Worm (Caenorhabditis elegans): ENCODE data around the gene Y14H12B.2.

The Y14H12B.2 gene

ce11 chrII:3958673-3959299 is 25.2 kb upstream of the Y14H12B.2 start (continued):
- TF ChIP-seq lin-38 (GFP tag; IDR thresholded peaks at IDR 0.05) (peak; percentile 39), arid-1 (GFP tag; conservative IDR thresholded peaks at IDR 0.05) (no peak), daf-19 (GFP tag; conservative IDR thresholded peaks at IDR 0.05) (no peak), egl-43 (GFP tag; IDR thresholded peaks at IDR 0.05) (peak; percentile 35; the same call in 1 of the 2 replicates), R02D3.7 (tag; optimal IDR thresholded peaks at IDR 0.05) (no peak), ama-1 (optimal IDR thresholded peaks at IDR 0.05) (no peak), fos-1 (tag; optimal IDR thresholded peaks at IDR 0.05) (no peak), F37D6.2 (tag; optimal IDR thresholded peaks at IDR 0.05) (peak; percentile 37), spr-1 (tag; optimal IDR thresholded peaks at IDR 0.05) (peak; percentile 25), dmd-9 (GFP tag; IDR thresholded peaks at IDR 0.05) (no peak), Y105C5A.15 (GFP tag; IDR thresholded peaks at IDR 0.05) (no peak), ztf-11 (tag; optimal IDR thresholded peaks at IDR 0.05) (no peak), lir-3 (tag; optimal IDR thresholded peaks at IDR 0.05) (no peak), nhr-102 (tag; optimal IDR thresholded peaks at IDR 0.05) (peak; percentile 28), daf-8 (GFP tag; IDR thresholded peaks at IDR 0.05) (no peak), F10B5.3 (tag; optimal IDR thresholded peaks at IDR 0.05) (no peak), cey-2 (tag; optimal IDR thresholded peaks at IDR 0.05; ENCODE audit: borderline replicate concordance, insufficient read depth) (no peak), gei-8 (GFP tag; optimal IDR thresholded peaks at IDR 0.05) (peak; percentile 12), dpl-1 (GFP tag; optimal IDR thresholded peaks at IDR 0.05) (peak; percentile 9), nhr-11 (tag; optimal IDR thresholded peaks at IDR 0.05) (peak; percentile 68), tra-1 (GFP tag; IDR thresholded peaks at IDR 0.05) (peak; percentile 85), zfp-2 (tag; optimal IDR thresholded peaks at IDR 0.05) (no peak), unc-39 (tag; optimal IDR thresholded peaks at IDR 0.05) (no peak), nhr-41 (GFP tag; IDR thresholded peaks at IDR 0.05) (no peak), snpc-4 (tag; optimal IDR thresholded peaks at IDR 0.05) (no peak), pha-4 (GFP tag; IDR thresholded peaks at IDR 0.05) (peak; percentile 82), pha-4 (tag; optimal IDR thresholded peaks at IDR 0.05) (peak; percentile 91), lin-39 (tag; optimal IDR thresholded peaks at IDR 0.05) (no peak), tag-97 (GFP tag; IDR thresholded peaks at IDR 0.05) (no peak), lin-15B (tag; optimal IDR thresholded peaks at IDR 0.05) (no peak), lin-29 (GFP tag; IDR thresholded peaks at IDR 0.05) (0 out of 2 replicates have a peak, but pooled peaks have one; percentile 29), nhr-10 (tag; optimal IDR thresholded peaks at IDR 0.05) (peak; percentile 47), Y5F2A.4 (GFP tag; optimal IDR thresholded peaks at IDR 0.05) (no peak), nhr-77 (tag; optimal IDR thresholded peaks at IDR 0.05) (peak; percentile 38), T20F7.1 (GFP tag; optimal IDR thresholded peaks at IDR 0.05) (no peak), unc-130 (GFP tag; optimal IDR thresholded peaks at IDR 0.05) (no peak), zag-1 (tag; optimal IDR thresholded peaks at IDR 0.05) (no peak), Y75B8A.6 (GFP tag; IDR thresholded peaks at IDR 0.05) (no peak), vab-7 (GFP tag; IDR thresholded peaks at IDR 0.05) (0 out of 2 replicates have a peak, but pooled peaks have one; percentile 29), hlh-30 (tag; optimal IDR thresholded peaks at IDR 0.05; ENCODE audit: insufficient read depth) (peak; percentile 95), madf-9 (GFP tag; conservative IDR thresholded peaks at IDR 0.05) (peak; percentile 22; the same call in 1 of the 2 replicates), daf-12 (tag; optimal IDR thresholded peaks at IDR 0.05) (no peak), nhr-25 (tag; optimal IDR thresholded peaks at IDR 0.05; ENCODE audit: borderline replicate concordance, insufficient read depth) (no peak), zip-2 (tag; optimal IDR thresholded peaks at IDR 0.05) (no peak), aly-2 (tag; optimal IDR thresholded peaks at IDR 0.05) (no peak), lim-7 (GFP tag; IDR thresholded peaks at IDR 0.05) (no peak), daf-16 (GFP tag; optimal IDR thresholded peaks at IDR 0.05) (peak; percentile 69 to 96), daf-16 (tag; optimal IDR thresholded peaks at IDR 0.05) (peak; percentile 99), jun-1 (tag; optimal IDR thresholded peaks at IDR 0.05) (peak; percentile 14), nhr-42 (GFP tag; IDR thresholded peaks at IDR 0.05) (0 out of 2 replicates have a peak, but pooled peaks have one; percentile 50), ZK337.2 (GFP tag; IDR thresholded peaks at IDR 0.05) (no peak), nhr-237 (tag; optimal IDR thresholded peaks at IDR 0.05) (no peak)
